Fruit fly (Drosophila melanogaster): ENCODE measurements around the gene frj.

frj gene

dm6 chr2L:6455955-6456599 is at the start of gene frj:
frj (plus strand) TSS chr2L:6456052.
- TF ChIP-seq fru (GFP tag; optimal IDR thresholded peaks at IDR 0.05) (peak; percentile 45), Vsx2 (GFP tag; optimal IDR thresholded peaks at IDR 0.05; ENCODE audit: partially characterized antibody) (no peak), usp (GFP tag; optimal IDR thresholded peaks at IDR 0.05) (no peak), Sp1 (GFP tag; optimal IDR thresholded peaks at IDR 0.05) (no peak), Jra (GFP tag; optimal IDR thresholded peaks at IDR 0.05) (peak; percentile 52), Abd-B (GFP tag; optimal IDR thresholded peaks at IDR 0.05) (peak; percentile 26), CG9705 (GFP tag; optimal IDR thresholded peaks at IDR 0.05) (peak; percentile 50), Myc (optimal IDR thresholded peaks at IDR 0.05) (peak; percentile 21), Hr78 (GFP tag; optimal IDR thresholded peaks at IDR 0.05) (peak; percentile 87), lola (GFP tag; optimal IDR thresholded peaks at IDR 0.05) (peak; percentile 49), h (GFP tag; optimal IDR thresholded peaks at IDR 0.05) (peak; percentile 42), brk (GFP tag; optimal IDR thresholded peaks at IDR 0.05) (no peak), pan (optimal IDR thresholded peaks at IDR 0.05) (no peak), CG32264 (GFP tag; optimal IDR thresholded peaks at IDR 0.05) (no peak), Rel (GFP tag; optimal IDR thresholded peaks at IDR 0.05) (no peak), Rel (tag; optimal IDR thresholded peaks at IDR 0.05) (no peak), Dfd (GFP tag; optimal IDR thresholded peaks at IDR 0.05) (no peak), OdsH (GFP tag; optimal IDR thresholded peaks at IDR 0.05) (peak; percentile 17), Dif (GFP tag; optimal IDR thresholded peaks at IDR 0.05; ENCODE audit: partially characterized antibody) (no peak), sage (GFP tag; optimal IDR thresholded peaks at IDR 0.05) (peak; percentile 3), Mio (GFP tag; optimal IDR thresholded peaks at IDR 0.05) (no peak), woc (GFP tag; optimal IDR thresholded peaks at IDR 0.05) (peak; percentile 47), tai (GFP tag; optimal IDR thresholded peaks at IDR 0.05) (no peak), ey (GFP tag; optimal IDR thresholded peaks at IDR 0.05) (peak; percentile 47), GATAd (GFP tag; optimal IDR thresholded peaks at IDR 0.05) (no peak), dsf (GFP tag; optimal IDR thresholded peaks at IDR 0.05; ENCODE audit: borderline replicate concordance) (peak; percentile 20), br (GFP tag; optimal IDR thresholded peaks at IDR 0.05) (no peak), N (GFP tag; optimal IDR thresholded peaks at IDR 0.05) (peak; percentile 89), HLH106 (tag; optimal IDR thresholded peaks at IDR 0.05) (peak; percentile 57), CrebA (GFP tag; optimal IDR thresholded peaks at IDR 0.05; ENCODE audit: borderline replicate concordance) (no peak), sv (GFP tag; optimal IDR thresholded peaks at IDR 0.05) (peak; percentile 63), rgr (GFP tag; optimal IDR thresholded peaks at IDR 0.05) (peak; percentile 49), Hnf4 (GFP tag; optimal IDR thresholded peaks at IDR 0.05) (peak; percentile 63), dl (GFP tag; optimal IDR thresholded peaks at IDR 0.05; ENCODE audit: insufficient read depth in 1 of 2, partially characterized antibody in 2 of 2) (no peak), foxo (GFP tag; optimal IDR thresholded peaks at IDR 0.05) (peak in 1 of 2 experiments; percentile 51), dmrt93B (GFP tag; optimal IDR thresholded peaks at IDR 0.05) (peak; percentile 49), Hr83 (GFP tag; optimal IDR thresholded peaks at IDR 0.05; ENCODE audit: poor library complexity, severe bottlenecking) (no peak), jim (GFP tag; optimal IDR thresholded peaks at IDR 0.05) (no peak), psq (GFP tag; optimal IDR thresholded peaks at IDR 0.05) (peak; percentile 13)

- TF ChIP-seq Dfd (GFP tag; optimal IDR thresholded peaks at IDR 0.05) = no peak
- peak; percentile 29 for TF ChIP-seq Dif (GFP tag; optimal IDR thresholded peaks at IDR 0.05; ENCODE audit: partially characterized antibody)
- TF ChIP-seq pan (optimal IDR thresholded peaks at IDR 0.05) = no peak
These were observed 44.6 kb upstream of the frj start, which contains the start of gene DIP-epsilon for dm6 chr2L:6411089-6411757. DIP-epsilon (minus strand) TSS chr2L:6411326.
